Worm (Caenorhabditis elegans) whole organism, L4 larva: ENCODE results near the gene hsp-25.

Experiments
- Y75B8A.6 ChIP-seq: fragments of 200-800 bp; sonication (Bioruptor generic); IDR thresholded peaks from 2 replicates; pipeline ENCODE4 v1.3.6; 2022; ENCODE audit warnings: missing genetic modification reagents, missing genetic modification characterization, missing compliant biosample characterization
- ama-1 ChIP-seq: fragments of 150-350 bp; optimal IDR thresholded peaks from 2 replicates; lab custom pipeline; 2014; ENCODE audit warnings: inconsistent platforms, mixed read lengths
- ceh-82 ChIP-seq: sonication (generic microtip); optimal IDR thresholded peaks from 2 replicates; lab custom pipeline; 2017; ENCODE audit warnings: missing biosample characterization, missing genetic modification characterization
- ces-1 ChIP-seq: fragments of 150-350 bp; sonication (generic microtip); optimal IDR thresholded peaks from 4 replicates; lab custom pipeline; 2014; ENCODE audit warnings: missing biosample characterization, missing genetic modification reagents, missing genetic modification characterization
- egl-27 ChIP-seq: sonication (generic microtip); optimal IDR thresholded peaks from 3 replicates; lab custom pipeline; 2017; ENCODE audit warnings: missing biosample characterization, missing genetic modification reagents, missing genetic modification characterization
- fos-1 ChIP-seq: fragments of 150-350 bp; optimal IDR thresholded peaks from 2 replicates; lab custom pipeline; 2014; ENCODE audit warnings: missing biosample characterization, missing genetic modification characterization
- mxl-3 ChIP-seq: fragments of 200-800 bp; sonication (Bioruptor generic); optimal IDR thresholded peaks from 2 replicates; lab custom pipeline; 2018; ENCODE audit warnings: mild to moderate bottlenecking, missing genetic modification characterization, missing compliant biosample characterization
- nhr-11 ChIP-seq: fragments of 150-350 bp; optimal IDR thresholded peaks from 2 replicates; lab custom pipeline; 2014; ENCODE audit warnings: missing biosample characterization, missing genetic modification characterization
- nhr-28 ChIP-seq: fragments of 150-350 bp; optimal IDR thresholded peaks from 2 replicates; lab custom pipeline; 2014; ENCODE audit warnings: missing biosample characterization, missing genetic modification characterization
- nhr-76 ChIP-seq: fragments of 150-350 bp; optimal IDR thresholded peaks from 2 replicates; lab custom pipeline; 2014; ENCODE audit warnings: missing biosample characterization, missing genetic modification characterization
- pqm-1 ChIP-seq: sonication (generic microtip); optimal IDR thresholded peaks from 2 replicates; lab custom pipeline; 2017; ENCODE audit warnings: missing biosample characterization, missing genetic modification characterization
- unc-39 ChIP-seq: sonication (generic microtip); optimal IDR thresholded peaks from 2 replicates; lab custom pipeline; 2017; ENCODE audit warnings: missing biosample characterization, missing genetic modification characterization

- TF ChIP-seq ceh-82 (no peak), nhr-11 (tag; lab: Kevin White, UChicago) (no peak), ama-1 (lab: Kevin White, UChicago) (no peak), ces-1 (GFP tag; lab: Kevin White, UChicago) (no peak), nhr-76 (tag; lab: Kevin White, UChicago) (no peak), pqm-1 (tag; lab: Kevin White, UChicago) (no peak), fos-1 (tag; lab: Kevin White, UChicago) (no peak), mxl-3 (GFP tag; lab: Kevin White, UChicago) (no peak), Y75B8A.6 (GFP tag; lab: Robert Waterston, UW) (no peak), nhr-28 (tag; lab: Kevin White, UChicago) (no peak), unc-39 (tag; lab: Kevin White, UChicago) (no peak), egl-27 (tag; lab: Kevin White, UChicago) (no peak)
Measured at ce11 chrX:6052744-6053143, 13.3 kb upstream of the hsp-25 start, which contains the start of gene C45B2.6.
